Worm (Caenorhabditis elegans) whole organism, L3 larva: Measurements from ENCODE around the gene F38A5.8.

Source experiments
- elt-2 ChIP-seq: sonication (generic microtip); optimal IDR thresholded peaks from 2 replicates; lab custom pipeline; 2016; ENCODE audit warnings: missing genetic modification reagents, mild to moderate bottlenecking, missing genetic modification characterization, missing compliant biosample characterization
- elt-3 ChIP-seq, 3 experiments: fragments of 150-350 bp in 1 of 3; sonication (generic microtip) in 2 of 3; optimal IDR thresholded peaks; 2 replicates in 2 of 3; 4 replicates in 1 of 3; lab custom pipeline; 2014 to 2017; ENCODE audit warnings: missing biosample characterization in 3 of 3, missing genetic modification characterization in 3 of 3
- lin-39 ChIP-seq: fragments of 150-350 bp; optimal IDR thresholded peaks from 2 replicates; lab custom pipeline; 2018; ENCODE audit warnings: missing biosample characterization, missing genetic modification reagents, missing genetic modification characterization
- pha-4 ChIP-seq: fragments of 150-350 bp; optimal IDR thresholded peaks from 2 replicates; lab custom pipeline; 2014; ENCODE audit warnings: missing biosample characterization, missing genetic modification reagents, missing genetic modification characterization
- unc-39 ChIP-seq: sonication (generic microtip); optimal IDR thresholded peaks from 4 replicates; lab custom pipeline; 2017; ENCODE audit warnings: missing biosample characterization, missing genetic modification characterization
- ztf-4 ChIP-seq: fragments of 150-350 bp; optimal IDR thresholded peaks from 2 replicates; lab custom pipeline; 2014; ENCODE audit warnings: missing biosample characterization, missing genetic modification characterization

- TF ChIP-seq elt-3 (tag; optimal IDR thresholded peaks at IDR 0.05; lab: Kevin White, UChicago) (no peak), lin-39 (tag; lab: Kevin White, UChicago) (no peak), pha-4 (tag; lab: Kevin White, UChicago) (peak; percentile 80), elt-2 (tag; lab: Kevin White, UChicago) (peak; percentile 53), unc-39 (no peak), ztf-4 (no peak)
These were observed 22.8 kb upstream of the F38A5.8 start for ce11 chrIV:6576728-6577101.
